Worm (Caenorhabditis elegans) whole organism, L4/young adult: ENCODE results near the gene gsr-1.

Source experiments
- W03F9.2 ChIP-seq: fragments of 150-350 bp; optimal IDR thresholded peaks from 2 replicates; lab custom pipeline; 2014; ENCODE audit warnings: missing biosample characterization, missing genetic modification characterization
- him-1 ChIP-seq: sonication (generic microtip); optimal IDR thresholded peaks from 2 replicates; lab custom pipeline; 2016; ENCODE audit warnings: missing genotype, missing genetic modification reagents, missing genetic modification characterization, missing compliant biosample characterization

DNA sequence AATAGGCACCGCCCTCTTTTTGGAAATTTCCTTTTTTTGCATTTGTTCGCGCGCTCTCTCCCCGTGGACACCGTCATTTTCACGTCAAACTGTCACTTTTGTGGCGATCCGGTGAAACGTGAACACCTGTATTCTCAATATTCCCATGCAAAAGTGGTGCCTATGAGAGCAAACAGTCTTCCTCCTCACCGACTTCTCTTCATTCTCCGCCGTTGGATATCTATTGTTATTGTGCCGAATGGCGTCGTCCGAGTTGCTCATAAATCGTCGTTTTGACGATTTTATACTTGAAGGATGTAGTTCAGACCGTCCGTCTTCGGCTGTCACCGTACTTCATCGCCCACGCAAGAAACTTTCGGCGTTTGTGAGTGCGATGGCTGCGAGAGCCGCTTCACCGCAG lies 14.9 kb upstream of the gsr-1 start, which contains the start of gene rilp-1:
- TF ChIP-seq him-1 (no peak), W03F9.2 (tag; lab: Kevin White, UChicago) (no peak)
